Worm (Caenorhabditis elegans): ENCODE measurements around the gene ccr-4.

ccr-4 gene

ce11 chrIV:12371879-12372278 lies 10.5 kb downstream of the ccr-4 start, which contains the start of gene wdr-46:
Gene wdr-46, plus strand, starts transcription at chrIV:12372253.
- TF ChIP-seq tbx-11 (GFP tag; IDR thresholded peaks at IDR 0.05) (no peak), F13C5.2 (tag; optimal IDR thresholded peaks at IDR 0.05) (peak; percentile 37), ceh-36 (tag; optimal IDR thresholded peaks at IDR 0.05) (peak; percentile 28), hnd-1 (tag; optimal IDR thresholded peaks at IDR 0.05) (no peak), ets-7 (tag; optimal IDR thresholded peaks at IDR 0.05) (no peak), scrt-1 (GFP tag; IDR thresholded peaks at IDR 0.05) (no peak), flt-1 (GFP tag; IDR thresholded peaks at IDR 0.05) (peak; percentile 41; the same call in 1 of the 2 replicates), tra-4 (tag; optimal IDR thresholded peaks at IDR 0.05) (no peak), ama-1 (optimal IDR thresholded peaks at IDR 0.05) (peak; percentile 67)

ce11 chrIV:12376021-12376420 lies 14.7 kb downstream of the ccr-4 start, which contains the start of gene atz-1:
Gene atz-1, minus strand, starts transcription at chrIV:12376121.
- TF ChIP-seq pes-1 (GFP tag; IDR thresholded peaks at IDR 0.05) (no peak), flt-1 (GFP tag; IDR thresholded peaks at IDR 0.05) (no peak), F13C5.2 (tag; optimal IDR thresholded peaks at IDR 0.05) (no peak), tbx-37 (GFP tag; conservative IDR thresholded peaks at IDR 0.05) (no peak), tbx-11 (GFP tag; IDR thresholded peaks at IDR 0.05) (no peak), tra-4 (tag; optimal IDR thresholded peaks at IDR 0.05) (no peak)

ce11 chrIV:12378919-12379318 lies 17.6 kb downstream of the ccr-4 start:
- TF ChIP-seq ama-1 (optimal IDR thresholded peaks at IDR 0.05): no peak
- no peak for TF ChIP-seq pes-1 (GFP tag; IDR thresholded peaks at IDR 0.05)
- TF ChIP-seq B0310.2 (tag; optimal IDR thresholded peaks at IDR 0.05): no peak

ce11 chrIV:12379784-12380183 lies 18.4 kb downstream of the ccr-4 start, which contains the start of gene thn-1:
Gene thn-1, plus strand, starts transcription at chrIV:12380084.
- TF ChIP-seq aly-1 (tag; optimal IDR thresholded peaks at IDR 0.05) (no peak), flt-1 (GFP tag; IDR thresholded peaks at IDR 0.05) (no peak), sea-1 (GFP tag; conservative IDR thresholded peaks at IDR 0.05) (no peak), hnd-1 (tag; optimal IDR thresholded peaks at IDR 0.05) (no peak)

ce11 chrIV:12382864-12383263 lies 21.5 kb downstream of the ccr-4 start, which contains the start of gene thn-2:
Gene thn-2, plus strand, starts transcription at chrIV:12383170.
- TF ChIP-seq hmg-4 (GFP tag; optimal IDR thresholded peaks at IDR 0.05): no peak
- TF ChIP-seq hnd-1 (tag; optimal IDR thresholded peaks at IDR 0.05): no peak
- TF ChIP-seq ets-7 (tag; optimal IDR thresholded peaks at IDR 0.05): no peak
- TF ChIP-seq tbx-37 (GFP tag; conservative IDR thresholded peaks at IDR 0.05): no peak
- TF ChIP-seq ceh-13 (GFP tag; optimal IDR thresholded peaks at IDR 0.05): no peak
- TF ChIP-seq tbx-11 (GFP tag; IDR thresholded peaks at IDR 0.05): no peak
- TF ChIP-seq sea-1 (GFP tag; conservative IDR thresholded peaks at IDR 0.05): no peak
- TF ChIP-seq pes-1 (GFP tag; IDR thresholded peaks at IDR 0.05): no peak
- TF ChIP-seq flt-1 (GFP tag; IDR thresholded peaks at IDR 0.05): no peak
- no peak for TF ChIP-seq ama-1 (optimal IDR thresholded peaks at IDR 0.05)
- TF ChIP-seq tra-4 (tag; optimal IDR thresholded peaks at IDR 0.05): no peak
- no peak for TF ChIP-seq B0310.2 (tag; optimal IDR thresholded peaks at IDR 0.05)
- no peak for TF ChIP-seq aly-1 (tag; optimal IDR thresholded peaks at IDR 0.05)
- no peak for TF ChIP-seq hmbx-1 (tag; optimal IDR thresholded peaks at IDR 0.05)
- TF ChIP-seq F13C5.2 (tag; optimal IDR thresholded peaks at IDR 0.05): no peak

- TF ChIP-seq flt-1 (GFP tag; IDR thresholded peaks at IDR 0.05) (no peak), ets-7 (tag; optimal IDR thresholded peaks at IDR 0.05) (no peak), hmg-4 (GFP tag; optimal IDR thresholded peaks at IDR 0.05) (no peak), hnd-1 (tag; optimal IDR thresholded peaks at IDR 0.05) (no peak), ceh-36 (tag; optimal IDR thresholded peaks at IDR 0.05) (no peak), aly-1 (tag; optimal IDR thresholded peaks at IDR 0.05) (no peak), sea-1 (GFP tag; conservative IDR thresholded peaks at IDR 0.05) (no peak), tbx-37 (GFP tag; conservative IDR thresholded peaks at IDR 0.05) (no peak), ceh-13 (GFP tag; optimal IDR thresholded peaks at IDR 0.05) (no peak), pes-1 (GFP tag; IDR thresholded peaks at IDR 0.05) (no peak), B0310.2 (tag; optimal IDR thresholded peaks at IDR 0.05) (no peak)
These were observed 23.7 kb downstream of the ccr-4 start, which contains the start of gene F28D1.6 for ce11 chrIV:12385061-12385460. Gene F28D1.6, minus strand, starts transcription at chrIV:12385161.

ce11 chrIV:12389951-12390350 lies 28.6 kb downstream of the ccr-4 start, which contains the start of gene spe-45:
Gene spe-45, minus strand, starts transcription at chrIV:12390095.
- no peak for TF ChIP-seq flt-1 (GFP tag; IDR thresholded peaks at IDR 0.05)

ce11 chrIV:12391003-12391637 lies 29.8 kb downstream of the ccr-4 start, which contains the start of the genes rps-23 and dpm-3:
Gene rps-23, minus strand, starts transcription at chrIV:12391053.
Gene dpm-3, plus strand, starts transcription at chrIV:12391587.
- TF ChIP-seq F13C5.2 (tag; optimal IDR thresholded peaks at IDR 0.05): peak; percentile 52
- peak; percentile 59 for TF ChIP-seq flt-1 (GFP tag; IDR thresholded peaks at IDR 0.05)
- TF ChIP-seq aly-1 (tag; optimal IDR thresholded peaks at IDR 0.05): no peak
- TF ChIP-seq tbx-11 (GFP tag; IDR thresholded peaks at IDR 0.05): peak; percentile 57; the same call in 1 of the 2 replicates
- TF ChIP-seq B0310.2 (tag; optimal IDR thresholded peaks at IDR 0.05): peak; percentile 15
- TF ChIP-seq scrt-1 (GFP tag; IDR thresholded peaks at IDR 0.05): no peak
- peak; percentile 83 for TF ChIP-seq pes-1 (GFP tag; IDR thresholded peaks at IDR 0.05)
- no peak for TF ChIP-seq tra-4 (tag; optimal IDR thresholded peaks at IDR 0.05)
- TF ChIP-seq ama-1 (optimal IDR thresholded peaks at IDR 0.05): no peak
- no peak; the same call in 1 of the 2 replicates for TF ChIP-seq sea-1 (GFP tag; conservative IDR thresholded peaks at IDR 0.05)
- TF ChIP-seq tbx-37 (GFP tag; conservative IDR thresholded peaks at IDR 0.05): peak; percentile 83
- peak; percentile 2 for TF ChIP-seq ceh-36 (tag; optimal IDR thresholded peaks at IDR 0.05)
- no peak for TF ChIP-seq hmbx-1 (tag; optimal IDR thresholded peaks at IDR 0.05)
- TF ChIP-seq ets-7 (tag; optimal IDR thresholded peaks at IDR 0.05): no peak
- peak; percentile 11 for TF ChIP-seq hnd-1 (tag; optimal IDR thresholded peaks at IDR 0.05)
- no peak for TF ChIP-seq ceh-13 (GFP tag; optimal IDR thresholded peaks at IDR 0.05)
- peak; percentile 29 for TF ChIP-seq hmg-4 (GFP tag; optimal IDR thresholded peaks at IDR 0.05)
